Worm (Caenorhabditis elegans) whole organism, L1 larva: ENCODE measurements around the gene F37C12.14.

Experiments
- C04F5.9 ChIP-seq: sonication (generic microtip); optimal IDR thresholded peaks from 2 replicates; lab custom pipeline; 2016; ENCODE audit warnings: missing genetic modification characterization, missing compliant biosample characterization
- C34B4.2 ChIP-seq: sonication (generic microtip); optimal IDR thresholded peaks from 2 replicates; lab custom pipeline; 2017; ENCODE audit warnings: mild to moderate bottlenecking, missing genetic modification characterization, missing compliant biosample characterization
- F16B12.6 ChIP-seq: fragments of 150-350 bp; optimal IDR thresholded peaks from 2 replicates; lab custom pipeline; 2014; ENCODE audit warnings: missing biosample characterization, missing genetic modification characterization
- Y116A8C.19 ChIP-seq: sonication (generic microtip); optimal IDR thresholded peaks from 2 replicates; lab custom pipeline; 2016; ENCODE audit warnings: missing compliant biosample characterization, missing genetic modification characterization, borderline replicate concordance
- alr-1 ChIP-seq: fragments of 200-800 bp; sonication (Bioruptor generic); optimal IDR thresholded peaks from 2 replicates; lab custom pipeline; 2018; ENCODE audit warnings: borderline replicate concordance, mild to moderate bottlenecking, missing genetic modification characterization, missing compliant biosample characterization
- blmp-1 ChIP-seq: fragments of 150-350 bp; optimal IDR thresholded peaks from 2 replicates; lab custom pipeline; 2014; ENCODE audit warnings: missing biosample characterization, missing genetic modification characterization
- ceh-8 ChIP-seq: fragments of 200-800 bp; sonication (Bioruptor generic); optimal IDR thresholded peaks from 2 replicates; lab custom pipeline; 2018; ENCODE audit warnings: mild to moderate bottlenecking, missing genetic modification characterization, moderate library complexity, missing compliant biosample characterization
- ceh-88 ChIP-seq: fragments of 200-800 bp; sonication (Bioruptor generic); IDR thresholded peaks from 2 replicates; pipeline ENCODE4 v1.3.6; 2022; ENCODE audit warnings: missing genetic modification characterization, missing compliant biosample characterization
- ceh-90 ChIP-seq: sonication (generic microtip); optimal IDR thresholded peaks from 2 replicates; lab custom pipeline; 2016; ENCODE audit warnings: missing genetic modification characterization, missing compliant biosample characterization
- efl-1 ChIP-seq, 4 experiments: fragments of 150-350 bp; optimal IDR thresholded peaks in 3 of 4; peaks in 1 of 4; 1 replicate in 1 of 4; 2 replicates in 3 of 4; lab custom pipeline; 2014; ENCODE audit warnings: missing biosample characterization in 2 of 4, missing genetic modification characterization in 2 of 4, missing genetic modification reagents in 2 of 4
- egl-27 ChIP-seq, 2 experiments: fragments of 150-350 bp in 1 of 2; sonication (generic microtip); optimal IDR thresholded peaks; 3 replicates each; lab custom pipeline; 2017 to 2018; ENCODE audit warnings: missing biosample characterization in 2 of 2, missing genetic modification characterization in 2 of 2, missing genetic modification reagents in 2 of 2
- elt-2 ChIP-seq: sonication (generic microtip); optimal IDR thresholded peaks from 2 replicates; lab custom pipeline; 2016; ENCODE audit warnings: missing genetic modification characterization, mild to moderate bottlenecking, inconsistent platforms, missing compliant biosample characterization, missing genetic modification reagents
- elt-3 ChIP-seq, 6 experiments: fragments of 150-350 bp in 1 of 6; sonication (generic microtip); optimal IDR thresholded peaks; 2 replicates each; lab custom pipeline; 2017 to 2018; ENCODE audit warnings: missing biosample characterization in 6 of 6, missing genetic modification characterization in 6 of 6, inconsistent platforms in 1 of 6
- ets-5 ChIP-seq: fragments of 200-800 bp; sonication (Bioruptor generic); IDR thresholded peaks from 2 replicates; pipeline ENCODE4 v1.3.6; 2022; ENCODE audit warnings: missing genetic modification characterization, missing compliant biosample characterization
- fkh-4 ChIP-seq: sonication (generic microtip); optimal IDR thresholded peaks from 2 replicates; lab custom pipeline; 2016; ENCODE audit warnings: missing compliant biosample characterization, missing genetic modification characterization, borderline replicate concordance
- fkh-8 ChIP-seq: sonication (generic microtip); optimal IDR thresholded peaks from 2 replicates; lab custom pipeline; 2016; ENCODE audit warnings: mild to moderate bottlenecking, missing genetic modification characterization, missing compliant biosample characterization
- fos-1 ChIP-seq: fragments of 150-350 bp; optimal IDR thresholded peaks from 2 replicates; lab custom pipeline; 2014; ENCODE audit warnings: missing biosample characterization, missing genetic modification characterization
- grh-1 ChIP-seq: fragments of 200-800 bp; sonication (Bioruptor generic); IDR thresholded peaks from 2 replicates; pipeline ENCODE4 v1.3.6; 2022; ENCODE audit warnings: missing genetic modification reagents, missing genetic modification characterization, missing compliant biosample characterization
- hpl-2 ChIP-seq: fragments of 150-350 bp; optimal IDR thresholded peaks from 2 replicates; lab custom pipeline; 2014; ENCODE audit warnings: missing biosample characterization, missing genetic modification reagents, missing genetic modification characterization
- irx-1 ChIP-seq: sonication (generic microtip); optimal IDR thresholded peaks from 2 replicates; lab custom pipeline; 2016; ENCODE audit warnings: missing genetic modification characterization, missing compliant biosample characterization
- isw-1 ChIP-seq: fragments of 200-800 bp; sonication (Bioruptor generic); IDR thresholded peaks from 2 replicates; pipeline ENCODE4 v1.3.6; 2022; ENCODE audit warnings: missing genetic modification characterization, missing compliant biosample characterization
- lin-15B ChIP-seq: fragments of 150-350 bp; sonication (generic microtip); optimal IDR thresholded peaks from 3 replicates; lab custom pipeline; 2014; ENCODE audit warnings: missing biosample characterization, missing genetic modification characterization
- lin-39 ChIP-seq: fragments of 150-350 bp; optimal IDR thresholded peaks from 2 replicates; lab custom pipeline; 2014; ENCODE audit warnings: missing biosample characterization, missing genetic modification reagents, missing genetic modification characterization
- lir-3 ChIP-seq: sonication (generic microtip); optimal IDR thresholded peaks from 2 replicates; lab custom pipeline; 2016; ENCODE audit warnings: mild to moderate bottlenecking, missing genetic modification characterization, moderate library complexity, missing compliant biosample characterization; ENCODE audit not compliant: poor library complexity
- lsy-2 ChIP-seq, 2 experiments: fragments of 150-350 bp; optimal IDR thresholded peaks; 2 replicates each; lab custom pipeline; 2014; ENCODE audit warnings: missing biosample characterization in 2 of 2, missing genetic modification characterization in 2 of 2
- mab-9 ChIP-seq: fragments of 200-800 bp; sonication (Bioruptor generic); IDR thresholded peaks from 2 replicates; pipeline ENCODE4 v1.3.6; 2022; ENCODE audit warnings: missing genetic modification reagents, missing genetic modification characterization, missing compliant biosample characterization
- mef-2 ChIP-seq: fragments of 150-350 bp; optimal IDR thresholded peaks from 2 replicates; lab custom pipeline; 2014; ENCODE audit warnings: missing biosample characterization, missing genetic modification characterization
- mep-1 ChIP-seq: fragments of 150-350 bp; optimal IDR thresholded peaks from 2 replicates; lab custom pipeline; 2014; ENCODE audit warnings: missing biosample characterization, missing genetic modification characterization
- nhr-11 ChIP-seq: fragments of 150-350 bp; optimal IDR thresholded peaks from 2 replicates; lab custom pipeline; 2014; ENCODE audit warnings: missing biosample characterization, missing genetic modification characterization
- nhr-12 ChIP-seq: sonication (generic microtip); optimal IDR thresholded peaks from 2 replicates; lab custom pipeline; 2017; ENCODE audit warnings: missing biosample characterization, missing genetic modification characterization
- nhr-19 ChIP-seq: fragments of 200-800 bp; sonication (Bioruptor generic); conservative IDR thresholded peaks from 2 replicates; pipeline ENCODE4 v1.3.6; 2022; ENCODE audit warnings: missing genetic modification characterization, missing compliant biosample characterization
- nhr-20 ChIP-seq: sonication (generic microtip); optimal IDR thresholded peaks from 2 replicates; lab custom pipeline; 2016; ENCODE audit warnings: mild to moderate bottlenecking, missing genetic modification characterization, missing compliant biosample characterization
- nhr-28 ChIP-seq: fragments of 150-350 bp; optimal IDR thresholded peaks from 2 replicates; lab custom pipeline; 2014; ENCODE audit warnings: missing biosample characterization, missing genetic modification characterization
- nhr-71 ChIP-seq: sonication (generic microtip); optimal IDR thresholded peaks from 2 replicates; lab custom pipeline; 2016; ENCODE audit warnings: mild to moderate bottlenecking, missing genetic modification characterization, moderate library complexity, missing compliant biosample characterization
- nhr-76 ChIP-seq: sonication (generic microtip); optimal IDR thresholded peaks from 2 replicates; lab custom pipeline; 2017; ENCODE audit warnings: missing biosample characterization, missing genetic modification characterization
- nhr-77 ChIP-seq: fragments of 150-350 bp; optimal IDR thresholded peaks from 2 replicates; lab custom pipeline; 2014; ENCODE audit warnings: missing biosample characterization, missing genetic modification characterization
- nhr-85 ChIP-seq: sonication (generic microtip); peaks from one replicate; lab custom pipeline; 2016; ENCODE audit warnings: missing genetic modification characterization, inconsistent platforms, missing compliant biosample characterization
- rnt-1 ChIP-seq: sonication (generic microtip); optimal IDR thresholded peaks from 2 replicates; lab custom pipeline; 2016; ENCODE audit warnings: mild to moderate bottlenecking, missing genetic modification characterization, moderate library complexity, missing compliant biosample characterization
- skn-1 ChIP-seq: fragments of 150-350 bp; optimal IDR thresholded peaks from 2 replicates; lab custom pipeline; 2014; ENCODE audit warnings: missing biosample characterization, missing genetic modification characterization
- snu-23 ChIP-seq: sonication (generic microtip); optimal IDR thresholded peaks from 2 replicates; lab custom pipeline; 2016; ENCODE audit warnings: missing genetic modification characterization, missing compliant biosample characterization
- sox-4 ChIP-seq: sonication (generic microtip); optimal IDR thresholded peaks from 2 replicates; lab custom pipeline; 2016; ENCODE audit warnings: missing genetic modification characterization, missing compliant biosample characterization
- sptf-1 ChIP-seq: fragments of 150-350 bp; optimal IDR thresholded peaks from 2 replicates; lab custom pipeline; 2014; ENCODE audit warnings: missing biosample characterization, missing genetic modification characterization
- sup-37 ChIP-seq: fragments of 200-800 bp; sonication (Bioruptor generic); optimal IDR thresholded peaks from 2 replicates; lab custom pipeline; 2018; ENCODE audit warnings: mild to moderate bottlenecking, missing genetic modification characterization, missing compliant biosample characterization
- swsn-7 ChIP-seq: sonication (generic microtip); optimal IDR thresholded peaks from 2 replicates; lab custom pipeline; 2016; ENCODE audit warnings: missing genetic modification characterization, missing compliant biosample characterization
- tbx-2 ChIP-seq: sonication (generic microtip); optimal IDR thresholded peaks from 2 replicates; lab custom pipeline; 2016; ENCODE audit warnings: missing genetic modification characterization, missing compliant biosample characterization
- unc-130 ChIP-seq: fragments of 150-350 bp; optimal IDR thresholded peaks from 2 replicates; lab custom pipeline; 2017; ENCODE audit warnings: missing biosample characterization, missing genetic modification characterization, inconsistent platforms
- unc-62 ChIP-seq: fragments of 150-350 bp; optimal IDR thresholded peaks from 2 replicates; lab custom pipeline; 2014; ENCODE audit warnings: missing biosample characterization, missing genetic modification reagents, missing genetic modification characterization
- unc-86 ChIP-seq: sonication (generic microtip); optimal IDR thresholded peaks from 2 replicates; lab custom pipeline; 2016; ENCODE audit warnings: missing genetic modification characterization, missing compliant biosample characterization
- unc-98 ChIP-seq: fragments of 200-800 bp; sonication (Bioruptor generic); IDR thresholded peaks from 2 replicates; pipeline ENCODE4 v1.3.6; 2022; ENCODE audit warnings: missing genetic modification characterization, missing compliant biosample characterization
- vab-15 ChIP-seq: sonication (generic microtip); optimal IDR thresholded peaks from 2 replicates; lab custom pipeline; 2017; ENCODE audit warnings: missing genotype, mild to moderate bottlenecking, missing genetic modification characterization, missing compliant biosample characterization
- xbp-1 ChIP-seq: sonication (generic microtip); optimal IDR thresholded peaks from 2 replicates; lab custom pipeline; 2016; ENCODE audit warnings: missing genetic modification characterization, missing compliant biosample characterization

Gene F37C12.14

DNA sequence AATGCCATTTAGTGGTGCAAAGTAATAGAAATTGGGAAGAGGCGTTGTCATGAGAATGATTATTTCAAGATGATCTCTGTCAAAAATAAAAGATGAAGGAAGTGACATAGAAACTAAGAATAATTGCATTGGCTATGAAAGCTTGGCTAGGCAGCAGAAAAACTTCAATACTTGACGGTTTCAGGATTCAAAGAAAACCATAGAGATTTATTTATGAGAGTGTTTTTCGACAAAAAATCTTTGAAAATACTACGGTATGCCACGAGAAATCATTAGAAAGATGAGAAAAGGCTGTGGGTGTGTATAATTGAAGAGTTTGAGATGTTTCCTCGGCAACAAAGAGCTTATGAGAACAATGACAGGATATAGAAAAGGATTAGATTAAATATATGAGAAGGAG lies at the start of gene F37C12.14:
Gene F37C12.14, minus strand, starts transcription at position 101 of the 400 bp plus-strand sequence.
- no peak for TF ChIP-seq nhr-71
- no peak for TF ChIP-seq ceh-88 (GFP tag; lab: Robert Waterston, UW)
- no peak for TF ChIP-seq elt-3 (tag; optimal IDR thresholded peaks at IDR 0.05; lab: Kevin White, UChicago)
- TF ChIP-seq nhr-19 (GFP tag; lab: Robert Waterston, UW) = no peak
- TF ChIP-seq vab-15 (tag; lab: Kevin White, UChicago) = no peak
- no peak for TF ChIP-seq sox-4 (tag; lab: Kevin White, UChicago)
- TF ChIP-seq egl-27 (tag; optimal IDR thresholded peaks at IDR 0.05; lab: Kevin White, UChicago) = no peak
- no peak for TF ChIP-seq xbp-1 (tag; lab: Kevin White, UChicago)
- no peak for TF ChIP-seq blmp-1 (tag; lab: Kevin White, UChicago)
- TF ChIP-seq mab-9 = no peak
- TF ChIP-seq rnt-1 (tag; lab: Kevin White, UChicago) = no peak
- no peak for TF ChIP-seq grh-1
- no peak for TF ChIP-seq ceh-8
- TF ChIP-seq efl-1 (optimal IDR thresholded peaks at IDR 0.05; lab: Kevin White, UChicago) = no peak
- TF ChIP-seq efl-1 (GFP tag; optimal IDR thresholded peaks at IDR 0.05 in 1 of 2; lab: Kevin White, UChicago) = no peak
- no peak for TF ChIP-seq lsy-2 (tag; optimal IDR thresholded peaks at IDR 0.05; lab: Kevin White, UChicago)

DNA sequence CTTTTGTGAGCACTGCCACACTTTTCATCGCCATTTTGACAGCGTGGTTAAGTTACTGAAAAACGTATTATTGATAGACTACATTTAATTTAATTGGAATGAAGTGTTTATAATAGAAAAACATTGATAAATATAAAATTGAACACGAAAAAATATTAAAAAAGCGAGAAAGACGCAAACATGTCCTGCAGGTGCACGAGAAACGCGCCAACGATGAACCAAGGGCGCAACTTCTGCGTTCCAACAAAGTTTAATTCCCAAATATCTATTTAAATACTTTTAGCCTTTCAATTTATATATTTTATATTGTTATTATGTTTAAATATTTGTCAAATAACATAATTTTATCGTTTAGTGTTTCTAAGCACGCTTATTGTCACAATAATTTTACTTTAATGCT lies 48.8 kb upstream of the F37C12.14 start, which contains the start of gene ndus-8:
Gene ndus-8, minus strand, starts transcription at position 55 of the 400 bp plus-strand sequence.
- TF ChIP-seq ets-5 (GFP tag; lab: Robert Waterston, UW) (no peak), sox-4 (tag; lab: Kevin White, UChicago) (no peak), mab-9 (no peak), nhr-77 (tag; lab: Kevin White, UChicago) (no peak), tbx-2 (peak; percentile 69), alr-1 (tag; lab: Kevin White, UChicago) (no peak), fkh-8 (tag; lab: Kevin White, UChicago) (peak; percentile 18), ceh-90 (tag; lab: Kevin White, UChicago) (no peak), lir-3 (tag; lab: Kevin White, UChicago) (peak; percentile 38), sptf-1 (no peak), nhr-12 (tag; lab: Kevin White, UChicago) (no peak), unc-130 (tag; lab: Kevin White, UChicago) (peak; percentile 90), lin-39 (tag; lab: Kevin White, UChicago) (peak; percentile 43), nhr-20 (peak; percentile 81), swsn-7 (tag; lab: Kevin White, UChicago) (peak; percentile 78), unc-86 (tag; lab: Kevin White, UChicago) (peak; percentile 56), egl-27 (tag; optimal IDR thresholded peaks at IDR 0.05; lab: Kevin White, UChicago) (no peak), isw-1 (GFP tag; lab: Robert Waterston, UW) (peak; percentile 37), mef-2 (tag; lab: Kevin White, UChicago) (no peak), C04F5.9 (tag; lab: Kevin White, UChicago) (peak; percentile 39), nhr-76 (no peak), hpl-2 (GFP tag; lab: Kevin White, UChicago) (peak; percentile 57), unc-62 (GFP tag; lab: Kevin White, UChicago) (no peak), elt-2 (tag; lab: Kevin White, UChicago) (peak; percentile 35), nhr-71 (peak; percentile 82), lin-15B (tag; lab: Kevin White, UChicago) (peak; percentile 39), mep-1 (tag; lab: Kevin White, UChicago) (peak; percentile 95), Y116A8C.19 (tag; lab: Kevin White, UChicago) (no peak), nhr-19 (GFP tag; lab: Robert Waterston, UW) (peak; percentile 84), xbp-1 (tag; lab: Kevin White, UChicago) (peak; percentile 74), sup-37 (GFP tag; lab: Kevin White, UChicago) (no peak), nhr-85 (tag; lab: Kevin White, UChicago) (peak; percentile 68), nhr-28 (tag; lab: Kevin White, UChicago) (no peak), fkh-4 (tag; lab: Kevin White, UChicago) (no peak), snu-23 (GFP tag; lab: Kevin White, UChicago) (peak; percentile 85), skn-1 (tag; lab: Kevin White, UChicago) (peak; percentile 57), fos-1 (no peak), unc-98 (GFP tag; lab: Robert Waterston, UW) (no peak), irx-1 (tag; lab: Kevin White, UChicago) (peak; percentile 34), C34B4.2 (tag; lab: Kevin White, UChicago) (no peak), F16B12.6 (tag; lab: Kevin White, UChicago) (peak; percentile 59), rnt-1 (tag; lab: Kevin White, UChicago) (peak; percentile 77), blmp-1 (tag; lab: Kevin White, UChicago) (peak; percentile 67), nhr-11 (no peak)
